Fruit fly (Drosophila melanogaster) whole organism, embryonic: ENCODE results near the gene CG9550.
A peak's percentile ranks its signal among the peaks of the same experiment; 100 is the strongest.

Experiments used
- CG10147 ChIP-seq: fragments of 200-800 bp; sonication (Bioruptor generic); optimal IDR thresholded peaks from 2 replicates; lab custom pipeline; 2019; ENCODE audit warnings: missing biosample characterization, mild to moderate bottlenecking, missing genetic modification characterization, moderate library complexity
- CG12071 ChIP-seq: fragments of 200-800 bp; sonication (Bioruptor generic); optimal IDR thresholded peaks from 3 replicates; lab custom pipeline; 2018; ENCODE audit warnings: missing biosample characterization, mild to moderate bottlenecking, missing genetic modification characterization
- CG1233 ChIP-seq: fragments of 200-800 bp; sonication (Bioruptor generic); optimal IDR thresholded peaks from 4 replicates; lab custom pipeline; 2018; ENCODE audit warnings: missing biosample characterization, mild to moderate bottlenecking, missing genetic modification characterization
- CG12391 ChIP-seq: fragments of 200-800 bp; sonication (Bioruptor generic); optimal IDR thresholded peaks from 3 replicates; lab custom pipeline; 2018; ENCODE audit warnings: missing biosample characterization, mild to moderate bottlenecking, missing genetic modification characterization, moderate library complexity
- CG14050 ChIP-seq: fragments of 200-800 bp; sonication (Bioruptor generic); IDR thresholded peaks from 3 replicates; pipeline ENCODE4 v1.3.6; 2022; ENCODE audit warnings: missing biosample characterization, missing genetic modification characterization
- CG14441 ChIP-seq: fragments of 200-800 bp; sonication (Bioruptor generic); IDR thresholded peaks from 2 replicates; pipeline ENCODE4 v1.3.6; 2022; ENCODE audit warnings: missing biosample characterization, missing genetic modification characterization
- CG15601 ChIP-seq: fragments of 200-800 bp; sonication (Bioruptor generic); optimal IDR thresholded peaks from 3 replicates; lab custom pipeline; 2019; ENCODE audit warnings: missing biosample characterization, mild to moderate bottlenecking, missing genetic modification characterization, moderate library complexity
- CG1832 ChIP-seq: fragments of 200-800 bp; sonication (Bioruptor generic); optimal IDR thresholded peaks from 2 replicates; lab custom pipeline; 2017; ENCODE audit warnings: missing biosample characterization, mild to moderate bottlenecking, missing genetic modification characterization, inconsistent platforms
- CG2120 ChIP-seq: fragments of 200-800 bp; sonication (Bioruptor generic); optimal IDR thresholded peaks from 3 replicates; lab custom pipeline; 2016; ENCODE audit warnings: missing biosample characterization, missing genetic modification characterization
- CG2875 ChIP-seq: fragments of 200-800 bp; sonication (Bioruptor generic); optimal IDR thresholded peaks from 2 replicates; lab custom pipeline; 2017; ENCODE audit warnings: missing biosample characterization, mild to moderate bottlenecking, missing genetic modification characterization, missing genetic modification reagents
- CG3065 ChIP-seq: fragments of 200-800 bp; sonication (Bioruptor generic); optimal IDR thresholded peaks from 2 replicates; lab custom pipeline; 2016; ENCODE audit warnings: missing biosample characterization, missing genetic modification characterization
- CG32532 ChIP-seq: fragments of 200-800 bp; sonication (Bioruptor generic); IDR thresholded peaks from 2 replicates; pipeline ENCODE4 v1.3.6; 2022; ENCODE audit warnings: missing biosample characterization, missing genetic modification characterization
- CG3281 ChIP-seq: fragments of 200-800 bp; sonication (Bioruptor generic); optimal IDR thresholded peaks from 3 replicates; lab custom pipeline; 2017; ENCODE audit warnings: missing biosample characterization, mild to moderate bottlenecking, missing genetic modification characterization
- CG33213 ChIP-seq: fragments of 200-800 bp; sonication (Bioruptor generic); optimal IDR thresholded peaks from 3 replicates; lab custom pipeline; 2016; ENCODE audit warnings: missing biosample characterization, missing genetic modification characterization
- CG3407 ChIP-seq: fragments of 200-800 bp; sonication (Bioruptor generic); optimal IDR thresholded peaks from 2 replicates; lab custom pipeline; 2018; ENCODE audit warnings: missing biosample characterization, mild to moderate bottlenecking, missing genetic modification characterization
- CG6791 ChIP-seq: fragments of 200-800 bp; sonication (Bioruptor generic); IDR thresholded peaks from 3 replicates; pipeline ENCODE4 v1.3.6; 2022; ENCODE audit warnings: missing biosample characterization, missing genetic modification characterization; ENCODE audit not compliant: partially characterized antibody
- CG8281 ChIP-seq: fragments of 200-800 bp; sonication (Bioruptor generic); optimal IDR thresholded peaks from 2 replicates; lab custom pipeline; 2018; ENCODE audit warnings: missing biosample characterization, mild to moderate bottlenecking, missing genetic modification characterization, moderate library complexity
- CG8944 ChIP-seq: fragments of 200-800 bp; sonication (Bioruptor generic); optimal IDR thresholded peaks from 3 replicates; lab custom pipeline; 2016; ENCODE audit warnings: missing biosample characterization, missing genetic modification characterization
- Dbx ChIP-seq: fragments of 200-800 bp; sonication (Bioruptor generic); IDR thresholded peaks from 3 replicates; pipeline ENCODE4 v1.3.6; 2022; ENCODE audit warnings: missing biosample characterization, missing genetic modification characterization
- Dek ChIP-seq: fragments of 200-800 bp; sonication (Bioruptor generic); optimal IDR thresholded peaks from 3 replicates; lab custom pipeline; 2019; ENCODE audit warnings: missing biosample characterization, mild to moderate bottlenecking, missing genetic modification characterization, moderate library complexity
- Dfd ChIP-seq, 2 experiments: fragments of >200 bp; optimal IDR thresholded peaks; 2 replicates each; lab custom pipeline; 2017; ENCODE audit warnings: missing biosample characterization in 2 of 2, missing genetic modification characterization in 2 of 2
- Dip3 ChIP-seq: fragments of 200-800 bp; sonication (Bioruptor generic); optimal IDR thresholded peaks from 3 replicates; lab custom pipeline; 2016; ENCODE audit warnings: missing biosample characterization, missing genetic modification characterization
- H15 ChIP-seq: fragments of 200-800 bp; sonication (Bioruptor generic); IDR thresholded peaks from 3 replicates; pipeline ENCODE4 v1.3.6; 2022; ENCODE audit warnings: missing biosample characterization, missing genetic modification characterization
- Lhr ChIP-seq: fragments of 200-800 bp; sonication (Bioruptor generic); optimal IDR thresholded peaks from 3 replicates; lab custom pipeline; 2017; ENCODE audit warnings: mild to moderate bottlenecking, missing biosample characterization, missing genetic modification reagents, missing genetic modification characterization
- NfI ChIP-seq: fragments of 200-800 bp; sonication (Bioruptor generic); optimal IDR thresholded peaks from 3 replicates; lab custom pipeline; 2018; ENCODE audit warnings: missing biosample characterization, mild to moderate bottlenecking, missing genetic modification characterization, moderate library complexity
- Sox102F ChIP-seq: fragments of 200-800 bp; sonication (Bioruptor generic); optimal IDR thresholded peaks from 2 replicates; lab custom pipeline; 2018; ENCODE audit warnings: missing biosample characterization, mild to moderate bottlenecking, missing genetic modification characterization, moderate library complexity
- Sry-β ChIP-seq: fragments of 200-800 bp; sonication (Bioruptor generic); optimal IDR thresholded peaks from 2 replicates; lab custom pipeline; 2018; ENCODE audit warnings: missing biosample characterization, mild to moderate bottlenecking, missing genetic modification characterization, moderate library complexity
- ash1 ChIP-seq: fragments of 200-800 bp; sonication (Bioruptor generic); optimal IDR thresholded peaks from 2 replicates; lab custom pipeline; 2018; ENCODE audit warnings: missing biosample characterization, mild to moderate bottlenecking, missing genetic modification characterization
- bcd ChIP-seq: fragments of 200-800 bp; sonication (Bioruptor generic); optimal IDR thresholded peaks from 2 replicates; lab custom pipeline; 2017; ENCODE audit warnings: missing biosample characterization, mild to moderate bottlenecking, missing genetic modification characterization
- cas ChIP-seq: fragments of 200-800 bp; sonication (Bioruptor generic); IDR thresholded peaks from 2 replicates; pipeline ENCODE4 v1.3.6; 2022; ENCODE audit warnings: missing biosample characterization, missing genetic modification characterization
- chif ChIP-seq, 2 experiments: fragments of 200-800 bp; sonication (Bioruptor generic); optimal IDR thresholded peaks; 3 replicates each; lab custom pipeline; 2016; ENCODE audit warnings: missing biosample characterization in 2 of 2, missing genetic modification characterization in 2 of 2
- ci ChIP-seq: fragments of 200-800 bp; sonication (Bioruptor generic); IDR thresholded peaks from 3 replicates; pipeline ENCODE4 v1.3.6; 2022; ENCODE audit warnings: missing biosample characterization, missing genetic modification characterization
- dan ChIP-seq: fragments of 200-800 bp; sonication (Bioruptor generic); IDR thresholded peaks from 2 replicates; pipeline ENCODE4 v1.3.6; 2022; ENCODE audit warnings: missing biosample characterization, missing genetic modification characterization
- dm ChIP-seq: fragments of 200-800 bp; sonication (Bioruptor generic); optimal IDR thresholded peaks from 3 replicates; lab custom pipeline; 2016; ENCODE audit warnings: missing biosample characterization, missing genetic modification characterization
- en ChIP-seq: fragments of 200-800 bp; sonication (Bioruptor generic); optimal IDR thresholded peaks from 2 replicates; lab custom pipeline; 2016; ENCODE audit warnings: missing biosample characterization, missing genetic modification characterization
- exex ChIP-seq: fragments of 200-800 bp; sonication (Bioruptor generic); optimal IDR thresholded peaks from 4 replicates; lab custom pipeline; 2018; ENCODE audit warnings: missing biosample characterization, mild to moderate bottlenecking, missing genetic modification characterization, moderate library complexity
- fd102C ChIP-seq: fragments of 200-800 bp; sonication (Bioruptor generic); optimal IDR thresholded peaks from 2 replicates; lab custom pipeline; 2018; ENCODE audit warnings: missing biosample characterization, mild to moderate bottlenecking, missing genetic modification characterization, moderate library complexity
- fru ChIP-seq: fragments of >200 bp; optimal IDR thresholded peaks from 2 replicates; lab custom pipeline; 2017
- jumu ChIP-seq: fragments of 200-800 bp; sonication (Bioruptor generic); optimal IDR thresholded peaks from 3 replicates; lab custom pipeline; 2016; ENCODE audit warnings: missing biosample characterization, missing genetic modification characterization
- lmd ChIP-seq: fragments of 200-800 bp; sonication (Bioruptor generic); IDR thresholded peaks from 2 replicates; pipeline ENCODE4 v1.3.6; 2022; ENCODE audit warnings: missing biosample characterization, missing genetic modification characterization
- lov ChIP-seq, 2 experiments: fragments of 200-800 bp in 1 of 2; fragments of >200 bp in 1 of 2; sonication (Bioruptor generic) in 1 of 2; IDR thresholded peaks in 1 of 2; optimal IDR thresholded peaks in 1 of 2; 2 replicates in 1 of 2; 3 replicates in 1 of 2; pipeline versions ENCODE4 v1.3.6 to Lab custom; 2017 to 2022; ENCODE audit warnings: missing biosample characterization in 1 of 2, missing genetic modification characterization in 1 of 2
- mirr ChIP-seq: fragments of 200-800 bp; sonication (Bioruptor generic); optimal IDR thresholded peaks from 3 replicates; lab custom pipeline; 2018; ENCODE audit warnings: missing biosample characterization, mild to moderate bottlenecking, missing genetic modification characterization
- otp ChIP-seq: fragments of 200-800 bp; sonication (Bioruptor generic); IDR thresholded peaks from 3 replicates; pipeline ENCODE4, ENCODE4 v1.3.6; 2022; ENCODE audit warnings: missing biosample characterization, missing genetic modification characterization
- pum ChIP-seq: fragments of 200-800 bp; sonication (Bioruptor generic); optimal IDR thresholded peaks from 2 replicates; lab custom pipeline; 2016; ENCODE audit warnings: missing biosample characterization, missing genetic modification characterization
- run ChIP-seq: fragments of 200-800 bp; sonication (Bioruptor generic); optimal IDR thresholded peaks from 3 replicates; lab custom pipeline; 2018; ENCODE audit warnings: missing biosample characterization, mild to moderate bottlenecking, missing genetic modification characterization
- tll ChIP-seq, 2 experiments: fragments of 200-800 bp in 1 of 2; fragments of >200 bp in 1 of 2; sonication (Bioruptor generic) in 1 of 2; optimal IDR thresholded peaks; 2 replicates each; lab custom pipeline; 2017 to 2019; ENCODE audit warnings: missing biosample characterization in 2 of 2, missing genetic modification characterization in 2 of 2, mild to moderate bottlenecking in 1 of 2, moderate library complexity in 1 of 2
- tup ChIP-seq: fragments of 200-800 bp; sonication (Bioruptor generic); optimal IDR thresholded peaks from 2 replicates; lab custom pipeline; 2016; ENCODE audit warnings: missing biosample characterization, mild to moderate bottlenecking, missing genetic modification characterization, moderate library complexity
- usp ChIP-seq: fragments of >200 bp; optimal IDR thresholded peaks from 2 replicates; lab custom pipeline; 2017; ENCODE audit warnings: missing biosample characterization, missing genetic modification characterization
- zen ChIP-seq: fragments of 200-800 bp; sonication (Bioruptor generic); optimal IDR thresholded peaks from 3 replicates; lab custom pipeline; 2018; ENCODE audit warnings: missing biosample characterization, mild to moderate bottlenecking, missing genetic modification characterization, moderate library complexity

Gene CG9550

dm6 chr2L:6488676-6489140 is 8.1 kb upstream of the CG9550 start, which contains the start of the genes KFase and epsilonCOP (continued):
- TF ChIP-seq ci (peak; percentile 56; the same call in 2 of the 3 replicates), lmd (peak; percentile 31; the same call in 1 of the 2 replicates), CG6791 (GFP tag; lab: Robert Waterston, UW) (peak; percentile 81), mirr (GFP tag; lab: Kevin White, UChicago) (peak; percentile 21), tll (GFP tag; optimal IDR thresholded peaks at IDR 0.05; lab: Kevin White, UChicago) (no peak), CG3407 (GFP tag; lab: Kevin White, UChicago) (peak; percentile 9), dan (no peak), Lhr (GFP tag; lab: Kevin White, UChicago) (peak; percentile 83), CG8944 (GFP tag; lab: Kevin White, UChicago) (peak; percentile 38), bcd (GFP tag; lab: Kevin White, UChicago) (peak; percentile 59), CG2120 (GFP tag; lab: Kevin White, UChicago) (peak; percentile 79), H15 (GFP tag; lab: Robert Waterston, UW) (no peak)

dm6 chr2L:6490783-6491249 is 6.0 kb upstream of the CG9550 start, which contains the start of the genes Phf5a and CG31638:
Phf5a (minus strand) TSS chr2L:6490843.
CG31638 (plus strand) TSS chr2L:6491061.
- TF ChIP-seq Sry-β (peak; percentile 65), usp (no peak), chif (GFP tag; optimal IDR thresholded peaks at IDR 0.05; lab: Kevin White, UChicago) (peak; percentile 75 to 82), fd102C (peak; percentile 80), lov (optimal IDR thresholded peaks at IDR 0.05; lab: Kevin White, UChicago) (no peak), lov (GFP tag; IDR thresholded peaks at IDR 0.05; lab: Robert Waterston, UW) (peak; percentile 94), CG12071 (GFP tag; lab: Kevin White, UChicago) (peak; percentile 76), tup (GFP tag; lab: Kevin White, UChicago) (no peak), run (peak; percentile 87), CG2875 (GFP tag; lab: Kevin White, UChicago) (peak; percentile 63), cas (GFP tag; lab: Robert Waterston, UW) (peak; percentile 95), otp (GFP tag; lab: Robert Waterston, UW) (peak; percentile 81; the same call in 2 of the 3 replicates), CG12391 (peak; percentile 99), fru (lab: Kevin White, UChicago) (no peak), dm (GFP tag; lab: Kevin White, UChicago) (peak; percentile 54), Dek (peak; percentile 96), CG3065 (GFP tag; lab: Kevin White, UChicago) (peak; percentile 88), jumu (GFP tag; lab: Kevin White, UChicago) (peak; percentile 85), Dip3 (no peak), CG1233 (peak; percentile 95), zen (tag; lab: Kevin White, UChicago) (peak; percentile 98), pum (GFP tag; lab: Kevin White, UChicago) (peak; percentile 62), CG8281 (tag; lab: Kevin White, UChicago) (peak; percentile 84), NfI (GFP tag; lab: Kevin White, UChicago) (peak; percentile 62), Sox102F (GFP tag; lab: Kevin White, UChicago) (no peak), CG33213 (GFP tag; lab: Kevin White, UChicago) (no peak), CG14441 (peak; percentile 98), exex (tag; lab: Kevin White, UChicago) (peak; percentile 82), CG3281 (GFP tag; lab: Kevin White, UChicago) (peak; percentile 94), Dbx (GFP tag; lab: Robert Waterston, UW) (peak; percentile 54; the same call in 2 of the 3 replicates), en (GFP tag; lab: Kevin White, UChicago) (no peak), CG1832 (GFP tag; lab: Kevin White, UChicago) (no peak), ash1 (GFP tag; lab: Kevin White, UChicago) (no peak), CG10147 (GFP tag; lab: Kevin White, UChicago) (peak; percentile 52), CG15601 (peak; percentile 68), Dfd (GFP tag; optimal IDR thresholded peaks at IDR 0.05; lab: Kevin White, UChicago) (no peak), CG14050 (GFP tag; lab: Robert Waterston, UW) (peak; percentile 71), CG32532 (GFP tag; lab: Robert Waterston, UW) (peak; percentile 98)
